Fruit fly (Drosophila melanogaster): ENCODE data around the gene CG5399.

dm6 chr3R:15648898-15649297 is 46.1 kb upstream of the CG5399 start:
- TF ChIP-seq Ets98B (GFP tag; IDR thresholded peaks at IDR 0.05) (no peak), CG12605 (GFP tag; IDR thresholded peaks at IDR 0.05) (no peak), fd96Ca (GFP tag; IDR thresholded peaks at IDR 0.05) (no peak), EcR (GFP tag; optimal IDR thresholded peaks at IDR 0.05) (no peak), CG14655 (GFP tag; optimal IDR thresholded peaks at IDR 0.05) (no peak), Pif1A (GFP tag; optimal IDR thresholded peaks at IDR 0.05) (no peak), CG17806 (tag; optimal IDR thresholded peaks at IDR 0.05) (no peak)

Measured in whole organism, pupa.